Worm (Caenorhabditis elegans): ENCODE data around the gene C06A12.3.

DNA sequence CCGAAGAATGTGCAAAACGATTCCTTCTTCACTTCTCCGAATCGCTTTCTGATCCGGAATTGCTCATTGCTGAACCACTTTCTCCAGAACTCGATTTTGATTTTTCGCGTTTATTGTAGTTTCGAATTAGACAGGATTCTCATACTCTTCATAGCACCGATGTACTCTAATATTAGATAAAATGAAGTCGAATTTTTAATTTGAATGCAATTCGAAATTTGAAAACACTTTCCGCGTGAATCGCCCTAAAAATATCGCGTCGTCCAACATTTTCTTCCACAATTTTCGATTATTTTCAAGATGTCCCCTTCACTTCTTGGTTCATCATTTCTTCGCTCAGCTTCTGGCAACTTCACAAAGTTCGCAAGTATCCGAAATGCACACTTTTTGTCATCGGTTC, 45.5 kb upstream of the C06A12.3 start, which contains the start of gene C30H6.8:
- TF ChIP-seq dao-5 (tag; optimal IDR thresholded peaks at IDR 0.05): no peak
- TF ChIP-seq him-1 (tag; optimal IDR thresholded peaks at IDR 0.05): no peak

Measured in whole organism, L4/young adult.